Worm (Caenorhabditis elegans) whole organism, L4 larva: Measurements from ENCODE around the gene Y62E10A.24.

Source experiments
- Y105C5A.15 ChIP-seq: fragments of 200-800 bp; sonication (Bioruptor generic); IDR thresholded peaks from 2 replicates; pipeline ENCODE4 v1.3.6; 2022; ENCODE audit warnings: missing genetic modification characterization, missing compliant biosample characterization
- ZK546.5 ChIP-seq, 2 experiments: sonication (generic microtip); optimal IDR thresholded peaks; 2 replicates each; lab custom pipeline; 2017; ENCODE audit warnings: missing biosample characterization in 2 of 2, missing genetic modification characterization in 2 of 2
- aha-1 ChIP-seq: fragments of 150-350 bp; peaks from one replicate; lab custom pipeline; 2014; ENCODE audit warnings: missing biosample characterization, missing genetic modification characterization
- arid-1 ChIP-seq: fragments of 200-800 bp; sonication (Bioruptor generic); conservative IDR thresholded peaks from 2 replicates; pipeline ENCODE4 v1.3.6; 2022; ENCODE audit warnings: missing genetic modification reagents, missing genetic modification characterization, missing compliant biosample characterization
- attf-4 ChIP-seq: sonication (generic microtip); optimal IDR thresholded peaks from 3 replicates; lab custom pipeline; 2017; ENCODE audit warnings: missing biosample characterization, missing genetic modification characterization
- ceh-28 ChIP-seq: fragments of 150-350 bp; optimal IDR thresholded peaks from 2 replicates; lab custom pipeline; 2014; ENCODE audit warnings: missing biosample characterization, missing genetic modification reagents, missing genetic modification characterization
- ctbp-1 ChIP-seq: fragments of 200-800 bp; sonication (Bioruptor generic); IDR thresholded peaks from 2 replicates; pipeline ENCODE4 v1.3.6; 2022; ENCODE audit warnings: missing genetic modification reagents, missing genetic modification characterization, missing compliant biosample characterization
- daf-16 ChIP-seq, 3 experiments: sonication (generic microtip); optimal IDR thresholded peaks; 2 replicates each; lab custom pipeline; 2016 to 2017; ENCODE audit warnings: missing genetic modification characterization in 3 of 3, missing genetic modification reagents in 3 of 3, mild to moderate bottlenecking in 2 of 3, missing compliant biosample characterization in 2 of 3, missing biosample characterization in 1 of 3, moderate library complexity in 1 of 3
- daf-19 ChIP-seq: fragments of 200-800 bp; sonication (Bioruptor generic); conservative IDR thresholded peaks from 2 replicates; pipeline ENCODE4 v1.3.6; 2022; ENCODE audit warnings: missing genetic modification characterization, missing compliant biosample characterization
- dmd-6 ChIP-seq: fragments of 200-800 bp; sonication (Bioruptor generic); IDR thresholded peaks from 2 replicates; pipeline ENCODE4 v1.3.6; 2022; ENCODE audit warnings: missing genetic modification reagents, missing genetic modification characterization, missing compliant biosample characterization
- dpl-1 ChIP-seq: fragments of 150-350 bp; optimal IDR thresholded peaks from 2 replicates; lab custom pipeline; 2014; ENCODE audit warnings: missing biosample characterization, missing genetic modification reagents, missing genetic modification characterization
- dve-1 ChIP-seq: sonication (generic microtip); optimal IDR thresholded peaks from 2 replicates; lab custom pipeline; 2017; ENCODE audit warnings: antibody characterized with exemption, mild to moderate bottlenecking, missing genetic modification characterization, missing compliant biosample characterization; ENCODE audit not compliant: insufficient read depth
- gei-8 ChIP-seq: fragments of 200-800 bp; sonication (Bioruptor generic); optimal IDR thresholded peaks from 2 replicates; lab custom pipeline; 2018; ENCODE audit warnings: mild to moderate bottlenecking, missing genetic modification characterization, missing compliant biosample characterization
- hif-1 ChIP-seq, 2 experiments: sonication (generic microtip); optimal IDR thresholded peaks; 2 replicates each; lab custom pipeline; 2016 to 2017; ENCODE audit warnings: missing compliant biosample characterization in 2 of 2, missing genetic modification characterization in 2 of 2, missing genetic modification reagents in 2 of 2, missing genotype in 2 of 2, mild to moderate bottlenecking in 1 of 2
- hlh-11 ChIP-seq: fragments of 200-800 bp; sonication (Bioruptor generic); optimal IDR thresholded peaks from 2 replicates; lab custom pipeline; 2018; ENCODE audit warnings: mild to moderate bottlenecking, missing genetic modification characterization, missing compliant biosample characterization
- hlh-30 ChIP-seq: sonication (generic microtip); optimal IDR thresholded peaks from 2 replicates; lab custom pipeline; 2017; ENCODE audit warnings: antibody characterized with exemption, mild to moderate bottlenecking, missing genetic modification characterization, missing compliant biosample characterization; ENCODE audit not compliant: insufficient read depth
- hmg-1.1 ChIP-seq: fragments of 200-800 bp; sonication (Bioruptor generic); IDR thresholded peaks from 2 replicates; pipeline ENCODE4 v1.3.6; 2022; ENCODE audit warnings: missing genetic modification reagents, missing genetic modification characterization, missing compliant biosample characterization
- lin-39 ChIP-seq: fragments of 150-350 bp; optimal IDR thresholded peaks from 2 replicates; lab custom pipeline; 2014; ENCODE audit warnings: missing biosample characterization, missing genetic modification reagents, missing genetic modification characterization
- lsy-2 ChIP-seq, 2 experiments: fragments of 150-350 bp in 1 of 2; sonication (generic microtip) in 1 of 2; optimal IDR thresholded peaks; 2 replicates each; lab custom pipeline; 2014 to 2017; ENCODE audit warnings: missing biosample characterization in 2 of 2, missing genetic modification characterization in 2 of 2
- madf-9 ChIP-seq: fragments of 200-800 bp; sonication (Bioruptor generic); conservative IDR thresholded peaks from 2 replicates; pipeline ENCODE4 v1.3.6; 2022; ENCODE audit warnings: missing genetic modification reagents, missing genetic modification characterization, missing compliant biosample characterization
- mdl-1 ChIP-seq, 2 experiments: fragments of 150-350 bp in 1 of 2; sonication (generic microtip) in 1 of 2; optimal IDR thresholded peaks; 2 replicates each; lab custom pipeline; 2014 to 2017; ENCODE audit warnings: missing biosample characterization in 2 of 2, missing genetic modification characterization in 2 of 2
- mxl-2 ChIP-seq: fragments of 200-800 bp; sonication (Bioruptor generic); conservative IDR thresholded peaks from 2 replicates; pipeline ENCODE4 v1.3.6; 2022; ENCODE audit warnings: missing genetic modification reagents, missing genetic modification characterization, missing compliant biosample characterization
- nhr-10 ChIP-seq: fragments of 150-350 bp; optimal IDR thresholded peaks from 2 replicates; lab custom pipeline; 2014; ENCODE audit warnings: missing biosample characterization, missing genetic modification characterization
- nhr-102 ChIP-seq: sonication (generic microtip); optimal IDR thresholded peaks from 2 replicates; lab custom pipeline; 2016; ENCODE audit warnings: mild to moderate bottlenecking, missing genetic modification characterization, moderate library complexity, missing compliant biosample characterization
- nhr-11 ChIP-seq: fragments of 150-350 bp; optimal IDR thresholded peaks from 2 replicates; lab custom pipeline; 2014; ENCODE audit warnings: missing biosample characterization, missing genetic modification characterization
- nhr-111 ChIP-seq: fragments of 200-800 bp; sonication (Bioruptor generic); optimal IDR thresholded peaks from 2 replicates; lab custom pipeline; 2018; ENCODE audit warnings: mild to moderate bottlenecking, missing genetic modification characterization, missing compliant biosample characterization
- nhr-237 ChIP-seq: sonication (generic microtip); optimal IDR thresholded peaks from 2 replicates; lab custom pipeline; 2017; ENCODE audit warnings: missing biosample characterization, missing genetic modification characterization
- nhr-28 ChIP-seq: fragments of 150-350 bp; optimal IDR thresholded peaks from 2 replicates; lab custom pipeline; 2014; ENCODE audit warnings: missing biosample characterization, missing genetic modification characterization
- nhr-48 ChIP-seq: sonication (generic microtip); optimal IDR thresholded peaks from 2 replicates; lab custom pipeline; 2016; ENCODE audit warnings: mild to moderate bottlenecking, missing genetic modification characterization, missing compliant biosample characterization
- pha-4 ChIP-seq, 2 experiments: fragments of 150-350 bp in 1 of 2; fragments of 200-800 bp in 1 of 2; sonication (Bioruptor generic) in 1 of 2; IDR thresholded peaks in 1 of 2; optimal IDR thresholded peaks in 1 of 2; 2 replicates each; pipeline versions ENCODE4 v1.3.6 to Lab custom; 2014 to 2022; ENCODE audit warnings: missing genetic modification characterization in 2 of 2, missing genetic modification reagents in 2 of 2, missing biosample characterization in 1 of 2, missing compliant biosample characterization in 1 of 2
- php-3 ChIP-seq: fragments of 200-800 bp; sonication (Bioruptor generic); IDR thresholded peaks from 2 replicates; pipeline ENCODE4 v1.3.6; 2022; ENCODE audit warnings: missing genetic modification reagents, missing genetic modification characterization, missing compliant biosample characterization
- pqm-1 ChIP-seq: sonication (generic microtip); optimal IDR thresholded peaks from 2 replicates; lab custom pipeline; 2017; ENCODE audit warnings: missing biosample characterization, missing genetic modification characterization
- set-16 ChIP-seq: fragments of 200-800 bp; sonication (Bioruptor generic); IDR thresholded peaks from 2 replicates; pipeline ENCODE4 v1.3.6; 2022; ENCODE audit warnings: missing genetic modification reagents, missing genetic modification characterization, missing compliant biosample characterization
- snpc-4 ChIP-seq: fragments of 150-350 bp; optimal IDR thresholded peaks from 2 replicates; lab custom pipeline; 2014; ENCODE audit warnings: missing biosample characterization, missing genetic modification characterization
- spr-3 ChIP-seq: fragments of 200-800 bp; sonication (Bioruptor generic); optimal IDR thresholded peaks from 2 replicates; lab custom pipeline; 2018; ENCODE audit warnings: mild to moderate bottlenecking, missing genetic modification characterization, missing compliant biosample characterization
- tag-97 ChIP-seq: fragments of 200-800 bp; sonication (Bioruptor generic); IDR thresholded peaks from 2 replicates; pipeline ENCODE4 v1.3.6; 2022; ENCODE audit warnings: missing genetic modification characterization, missing compliant biosample characterization
- unc-130 ChIP-seq: sonication (generic microtip); optimal IDR thresholded peaks from 2 replicates; lab custom pipeline; 2016; ENCODE audit warnings: missing genetic modification reagents, missing genetic modification characterization, missing compliant biosample characterization
- unc-62 ChIP-seq, 3 experiments: fragments of 150-350 bp in 1 of 3; sonication (generic microtip); optimal IDR thresholded peaks in 2 of 3; peaks in 1 of 3; 1 replicate in 1 of 3; 2 replicates in 2 of 3; lab custom pipeline; 2014 to 2017; ENCODE audit warnings: missing biosample characterization in 3 of 3, missing genetic modification characterization in 3 of 3, missing genetic modification reagents in 3 of 3, missing genotype in 1 of 3
- vab-7 ChIP-seq: fragments of 200-800 bp; sonication (Bioruptor generic); IDR thresholded peaks from 2 replicates; pipeline ENCODE4 v1.3.6; 2022; ENCODE audit warnings: missing genetic modification reagents, missing genetic modification characterization, missing compliant biosample characterization
- ztf-7 ChIP-seq: fragments of 150-350 bp; optimal IDR thresholded peaks from 2 replicates; lab custom pipeline; 2014; ENCODE audit warnings: missing biosample characterization, missing genetic modification characterization

The Y62E10A.24 gene

DNA sequence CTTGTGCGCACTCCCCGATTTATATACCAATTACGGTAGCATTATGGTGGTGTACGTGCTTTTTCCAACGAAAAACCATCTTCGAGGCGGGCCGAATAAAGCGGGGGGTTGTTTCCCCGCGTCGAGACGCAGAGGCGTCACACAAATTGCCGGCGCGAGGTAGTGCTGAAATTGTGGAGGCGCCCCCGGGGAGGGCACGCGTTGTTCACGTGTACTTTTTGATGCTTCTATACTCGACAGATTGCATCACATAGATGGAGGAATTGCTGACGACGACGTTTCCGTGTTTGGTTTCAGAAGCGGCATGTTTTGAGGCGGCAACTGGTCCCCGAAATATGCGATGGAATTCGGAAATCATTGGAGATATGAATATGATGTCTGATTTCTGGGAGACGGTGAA, 24.7 kb downstream of the Y62E10A.24 start (continued):
- TF ChIP-seq hlh-11 (peak; percentile 97), lin-39 (tag; lab: Kevin White, UChicago) (no peak), nhr-237 (tag; lab: Kevin White, UChicago) (no peak), hmg-1.1 (GFP tag; lab: Robert Waterston, UW) (peak; percentile 90), gei-8 (GFP tag; lab: Kevin White, UChicago) (peak; percentile 69), nhr-11 (tag; lab: Kevin White, UChicago) (peak; percentile 84), madf-9 (peak; percentile 85), unc-130 (GFP tag; lab: Kevin White, UChicago) (no peak), nhr-28 (tag; lab: Kevin White, UChicago) (peak; percentile 76), nhr-111 (GFP tag; lab: Kevin White, UChicago) (no peak), unc-62 (GFP tag; optimal IDR thresholded peaks at IDR 0.05 in 1 of 2; lab: Kevin White, UChicago) (peak in 1 of 2 experiments; percentile 50), unc-62 (tag; optimal IDR thresholded peaks at IDR 0.05; lab: Kevin White, UChicago) (no peak), spr-3 (GFP tag; lab: Kevin White, UChicago) (peak; percentile 6), nhr-48 (tag; lab: Kevin White, UChicago) (peak; percentile 95), snpc-4 (tag; lab: Kevin White, UChicago) (no peak), pha-4 (GFP tag; IDR thresholded peaks at IDR 0.05; lab: Robert Waterston, UW) (peak; percentile 75), pha-4 (tag; optimal IDR thresholded peaks at IDR 0.05; lab: Kevin White, UChicago) (no peak), dve-1 (peak; percentile 95), Y105C5A.15 (no peak), ceh-28 (tag; lab: Kevin White, UChicago) (no peak), nhr-10 (tag; lab: Kevin White, UChicago) (no peak), daf-19 (GFP tag; lab: Robert Waterston, UW) (no peak), vab-7 (GFP tag; lab: Robert Waterston, UW) (0 out of 2 replicates have a peak, but pooled peaks have one; percentile 36), hlh-30 (tag; lab: Kevin White, UChicago) (peak; percentile 95), tag-97 (GFP tag; lab: Robert Waterston, UW) (no peak), ZK546.5 (tag; optimal IDR thresholded peaks at IDR 0.05; lab: Kevin White, UChicago) (no peak)

DNA sequence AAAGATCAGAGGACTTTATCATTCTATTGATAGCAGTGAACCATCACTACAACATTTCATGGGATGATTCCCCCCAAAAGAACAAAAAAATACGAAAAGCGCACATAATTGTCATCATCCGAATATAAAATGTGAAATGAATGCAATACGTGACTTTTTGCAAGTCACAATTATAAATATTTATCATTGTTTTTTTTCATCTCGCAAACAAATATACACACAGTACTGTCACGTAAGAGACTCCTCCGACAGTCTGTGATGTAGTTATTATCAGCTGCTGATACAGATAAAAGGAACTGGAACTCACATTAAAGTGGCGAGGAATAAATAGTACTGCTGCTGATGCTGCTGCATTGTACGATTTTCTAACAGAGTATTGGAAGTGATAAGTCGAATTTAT, 25.9 kb downstream of the Y62E10A.24 start:
- peak; percentile 77 for TF ChIP-seq dve-1
- peak; percentile 21 for TF ChIP-seq ztf-7 (tag; lab: Kevin White, UChicago)
- TF ChIP-seq hlh-11, result peak; percentile 65
- TF ChIP-seq daf-16 (GFP tag; optimal IDR thresholded peaks at IDR 0.05; lab: Kevin White, UChicago), result no peak
- peak; percentile 97 for TF ChIP-seq daf-16 (tag; optimal IDR thresholded peaks at IDR 0.05; lab: Kevin White, UChicago)
- peak in 1 of 2 experiments; percentile 16 for TF ChIP-seq lsy-2 (tag; optimal IDR thresholded peaks at IDR 0.05; lab: Kevin White, UChicago)
- peak; percentile 60 for TF ChIP-seq dmd-6
- TF ChIP-seq ctbp-1, result no peak
- no peak for TF ChIP-seq arid-1
- no peak for TF ChIP-seq gei-8 (GFP tag; lab: Kevin White, UChicago)
- TF ChIP-seq attf-4 (tag; lab: Kevin White, UChicago), result no peak
- peak; percentile 75 for TF ChIP-seq pqm-1 (tag; lab: Kevin White, UChicago)
- peak; percentile 64 for TF ChIP-seq hlh-30 (tag; lab: Kevin White, UChicago)
- peak; percentile 35 for TF ChIP-seq nhr-102
- peak; percentile 61 for TF ChIP-seq nhr-48 (tag; lab: Kevin White, UChicago)
- TF ChIP-seq php-3 (GFP tag; lab: Robert Waterston, UW), result peak; percentile 52; the same call in 1 of the 2 replicates
- TF ChIP-seq nhr-28 (tag; lab: Kevin White, UChicago), result peak; percentile 90
- TF ChIP-seq dpl-1, result no peak
- TF ChIP-seq aha-1 (tag; lab: Kevin White, UChicago), result peak; percentile 100
- TF ChIP-seq hif-1 (tag; optimal IDR thresholded peaks at IDR 0.05; lab: Kevin White, UChicago), result peak; percentile 93 to 98
- peak; percentile 59; the same call in 1 of the 2 replicates for TF ChIP-seq mxl-2 (GFP tag; lab: Robert Waterston, UW)
- no peak for TF ChIP-seq set-16
- peak in 1 of 2 experiments; percentile 32 for TF ChIP-seq mdl-1 (tag; optimal IDR thresholded peaks at IDR 0.05; lab: Kevin White, UChicago)
